Worm (Caenorhabditis elegans): ENCODE results near the gene slc-36.1.

DNA sequence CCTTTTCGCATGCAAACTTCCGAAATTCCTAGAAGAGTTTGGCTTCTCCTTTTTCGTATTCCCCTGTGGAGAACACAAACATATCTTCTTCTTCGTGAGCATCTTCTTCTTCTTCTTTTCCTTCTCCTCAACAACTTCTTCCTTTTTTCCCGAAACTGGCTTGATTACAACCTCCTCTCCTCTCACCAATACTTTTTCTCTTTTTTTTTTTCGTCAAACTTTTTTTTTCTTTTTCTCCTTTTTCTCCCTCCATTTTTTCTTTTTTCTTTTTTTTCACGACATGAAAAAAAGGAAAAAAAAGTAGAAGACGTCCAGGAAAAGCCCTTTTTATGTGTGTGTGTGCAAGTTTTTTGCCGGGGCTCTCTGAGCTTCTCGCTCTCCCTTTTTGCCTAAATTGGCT is 36.4 kb upstream of the slc-36.1 start:
- TF ChIP-seq W03F9.2 (tag; optimal IDR thresholded peaks at IDR 0.05) (no peak), him-1 (tag; optimal IDR thresholded peaks at IDR 0.05) (peak; percentile 30)

Data from whole organism, L4/young adult.